Fruit fly (Drosophila melanogaster): ENCODE measurements around the gene CG12948.

The CG12948 gene

dm6 chr3R:9701148-9701703, 46.3 kb downstream of the CG12948 start:
- peak; percentile 62 for TF ChIP-seq rgr (GFP tag; optimal IDR thresholded peaks at IDR 0.05)
- peak; percentile 1 for TF ChIP-seq Jra (GFP tag; optimal IDR thresholded peaks at IDR 0.05)
- TF ChIP-seq h (GFP tag; optimal IDR thresholded peaks at IDR 0.05): peak; percentile 42
- TF ChIP-seq dmrt93B (GFP tag; optimal IDR thresholded peaks at IDR 0.05): peak; percentile 3
- peak; percentile 22 for TF ChIP-seq HLH106 (tag; optimal IDR thresholded peaks at IDR 0.05)
- TF ChIP-seq OdsH (GFP tag; optimal IDR thresholded peaks at IDR 0.05): peak; percentile 56
- TF ChIP-seq N (GFP tag; optimal IDR thresholded peaks at IDR 0.05): no peak
- peak; percentile 23 for TF ChIP-seq Hr83 (GFP tag; optimal IDR thresholded peaks at IDR 0.05; ENCODE audit: poor library complexity, severe bottlenecking)
- TF ChIP-seq foxo (GFP tag; optimal IDR thresholded peaks at IDR 0.05): peak in 1 of 2 experiments; percentile 7
- TF ChIP-seq Sp1 (GFP tag; optimal IDR thresholded peaks at IDR 0.05): peak; percentile 5
- no peak for TF ChIP-seq dl (GFP tag; optimal IDR thresholded peaks at IDR 0.05; ENCODE audit: insufficient read depth in 1 of 2, partially characterized antibody in 2 of 2)

- TF ChIP-seq dsf (GFP tag; optimal IDR thresholded peaks at IDR 0.05; ENCODE audit: borderline replicate concordance) (no peak), Rel (GFP tag; optimal IDR thresholded peaks at IDR 0.05) (no peak), Rel (tag; optimal IDR thresholded peaks at IDR 0.05) (peak; percentile 96), N (GFP tag; optimal IDR thresholded peaks at IDR 0.05) (no peak), sage (GFP tag; optimal IDR thresholded peaks at IDR 0.05) (no peak)
These were observed 47.0 kb downstream of the CG12948 start for dm6 chr3R:9700513-9700912.
